Fruit fly (Drosophila melanogaster) whole organism, adult: ENCODE measurements around the gene CG7370.

Source experiments
- CG11617 ChIP-seq: fragments of 200-800 bp; sonication (Bioruptor generic); optimal IDR thresholded peaks from 2 replicates; lab custom pipeline; 2017; ENCODE audit warnings: mild to moderate bottlenecking, missing biosample characterization, missing genetic modification reagents, missing genetic modification characterization
- CG12768 ChIP-seq: fragments of 200-800 bp; sonication (Bioruptor generic); optimal IDR thresholded peaks from 2 replicates; lab custom pipeline; 2017; ENCODE audit warnings: missing biosample characterization, missing genetic modification characterization, mild to moderate bottlenecking, moderate library complexity, missing genetic modification reagents
- CG14711 ChIP-seq: fragments of 200-800 bp; sonication (Bioruptor generic); optimal IDR thresholded peaks from 2 replicates; lab custom pipeline; 2018; ENCODE audit warnings: missing biosample characterization, mild to moderate bottlenecking, missing genetic modification characterization, moderate library complexity
- CG1620 ChIP-seq: fragments of 200-800 bp; sonication (Bioruptor generic); optimal IDR thresholded peaks from 2 replicates; lab custom pipeline; 2016; ENCODE audit warnings: missing biosample characterization, missing genetic modification characterization
- CG33017 ChIP-seq: fragments of 200-800 bp; sonication (Bioruptor generic); optimal IDR thresholded peaks from 2 replicates; lab custom pipeline; 2018; ENCODE audit warnings: missing biosample characterization, mild to moderate bottlenecking, missing genetic modification characterization, moderate library complexity
- CG5204 ChIP-seq: fragments of 200-800 bp; sonication (Bioruptor generic); optimal IDR thresholded peaks from 2 replicates; lab custom pipeline; 2016; ENCODE audit warnings: missing biosample characterization, missing genetic modification characterization
- CG7045 ChIP-seq: fragments of 200-800 bp; sonication (Bioruptor generic); optimal IDR thresholded peaks from 2 replicates; lab custom pipeline; 2017; ENCODE audit warnings: missing biosample characterization, mild to moderate bottlenecking, missing genetic modification characterization
- CG7101 ChIP-seq: fragments of 200-800 bp; sonication (Bioruptor generic); optimal IDR thresholded peaks from 2 replicates; lab custom pipeline; 2018; ENCODE audit warnings: missing biosample characterization, mild to moderate bottlenecking, missing genetic modification characterization, moderate library complexity
- Clk ChIP-seq: fragments of 200-800 bp; sonication (Bioruptor generic); optimal IDR thresholded peaks from 2 replicates; lab custom pipeline; 2017; ENCODE audit warnings: missing biosample characterization, missing genetic modification characterization
- Crg-1 ChIP-seq: fragments of 200-800 bp; sonication (Bioruptor generic); optimal IDR thresholded peaks from 2 replicates; lab custom pipeline; 2016; ENCODE audit warnings: missing biosample characterization, missing genetic modification characterization
- Hr96 ChIP-seq: fragments of 200-800 bp; sonication (Bioruptor generic); optimal IDR thresholded peaks from 2 replicates; lab custom pipeline; 2016; ENCODE audit warnings: missing biosample characterization, missing genetic modification characterization
- Mnt ChIP-seq: fragments of 200-800 bp; sonication (Bioruptor generic); optimal IDR thresholded peaks from 2 replicates; lab custom pipeline; 2016; ENCODE audit warnings: missing biosample characterization, mild to moderate bottlenecking, missing genetic modification characterization
- bab1 ChIP-seq: fragments of 200-800 bp; sonication (Bioruptor generic); optimal IDR thresholded peaks from 3 replicates; lab custom pipeline; 2019; ENCODE audit warnings: missing biosample characterization, mild to moderate bottlenecking, missing genetic modification characterization, moderate library complexity
- cic ChIP-seq: fragments of 200-800 bp; sonication (Bioruptor generic); optimal IDR thresholded peaks from 2 replicates; lab custom pipeline; 2017; ENCODE audit warnings: missing biosample characterization, mild to moderate bottlenecking, missing genetic modification characterization, moderate library complexity
- cnc ChIP-seq, 2 experiments: fragments of >200 bp; optimal IDR thresholded peaks; 2 replicates each; lab custom pipeline; 2017
- kay ChIP-seq: fragments of 200-800 bp; sonication (Bioruptor generic); peaks from one replicate; lab custom pipeline; 2016; ENCODE audit warnings: missing biosample characterization, missing genetic modification characterization, borderline replicate concordance
- ovo ChIP-seq: fragments of 200-800 bp; sonication (Bioruptor generic); optimal IDR thresholded peaks from 2 replicates; lab custom pipeline; 2016; ENCODE audit warnings: missing biosample characterization, missing genetic modification characterization
- pad ChIP-seq: fragments of 200-800 bp; sonication (Bioruptor generic); optimal IDR thresholded peaks from 3 replicates; lab custom pipeline; 2017; ENCODE audit warnings: missing biosample characterization, missing genetic modification characterization, mild to moderate bottlenecking, moderate library complexity, missing genetic modification reagents
- tj ChIP-seq: fragments of 200-800 bp; sonication (Bioruptor generic); optimal IDR thresholded peaks from 3 replicates; lab custom pipeline; 2017; ENCODE audit warnings: missing biosample characterization, mild to moderate bottlenecking, missing genetic modification characterization, moderate library complexity
- toe ChIP-seq: fragments of 200-800 bp; sonication (Bioruptor generic); optimal IDR thresholded peaks from 2 replicates; lab custom pipeline; 2016; ENCODE audit warnings: missing biosample characterization, missing genetic modification characterization

Gene CG7370

dm6 chr3L:21769515-21769914 is at the start of gene CG7370:
TSS of gene CG7370 (plus strand) at chr3L:21769815.
- TF ChIP-seq tj (no peak), Clk (no peak), toe (no peak)

dm6 chr3L:21720869-21721268 is 48.7 kb upstream of the CG7370 start:
- TF ChIP-seq CG11617 (GFP tag; lab: Kevin White, UChicago), result no peak
- no peak for TF ChIP-seq Clk
- no peak for TF ChIP-seq Crg-1
- TF ChIP-seq CG7101 (tag; lab: Kevin White, UChicago), result no peak
- no peak for TF ChIP-seq toe
- TF ChIP-seq CG33017 (tag; lab: Kevin White, UChicago), result no peak
- no peak for TF ChIP-seq CG1620 (GFP tag; lab: Kevin White, UChicago)
- no peak for TF ChIP-seq CG5204 (GFP tag; lab: Kevin White, UChicago)
- TF ChIP-seq Hr96 (GFP tag; lab: Kevin White, UChicago), result no peak
- no peak for TF ChIP-seq cnc (optimal IDR thresholded peaks at IDR 0.05; lab: Kevin White, UChicago)
- TF ChIP-seq cic, result no peak
- no peak for TF ChIP-seq kay
- no peak for TF ChIP-seq Mnt (GFP tag; lab: Kevin White, UChicago)
- no peak for TF ChIP-seq CG7045 (GFP tag; lab: Kevin White, UChicago)
- no peak for TF ChIP-seq tj
- TF ChIP-seq ovo (GFP tag; lab: Kevin White, UChicago), result no peak
- TF ChIP-seq CG12768, result no peak
- TF ChIP-seq pad, result no peak
- no peak for TF ChIP-seq CG14711
- TF ChIP-seq bab1, result no peak

dm6 chr3L:21727013-21727727 is 42.4 kb upstream of the CG7370 start:
- TF ChIP-seq tj, result peak; percentile 48
- TF ChIP-seq bab1, result peak; percentile 13
- TF ChIP-seq CG11617 (GFP tag; lab: Kevin White, UChicago), result no peak

dm6 chr3L:21727728-21728124 is 41.9 kb upstream of the CG7370 start:
- TF ChIP-seq CG5204 (GFP tag; lab: Kevin White, UChicago) (no peak), CG14711 (no peak), tj (peak; percentile 74), CG11617 (GFP tag; lab: Kevin White, UChicago) (no peak), pad (no peak), CG12768 (no peak)

dm6 chr3L:21728616-21729047 is 41.0 kb upstream of the CG7370 start, which contains the start of the genes CG11247 and Polr2H:
TSS of gene CG11247 (minus strand) at chr3L:21728806.
TSS of gene Polr2H (plus strand) at chr3L:21728932.
- TF ChIP-seq CG7045 (GFP tag; lab: Kevin White, UChicago), result peak; percentile 64
- peak; percentile 86 for TF ChIP-seq Hr96 (GFP tag; lab: Kevin White, UChicago)
- peak; percentile 56 for TF ChIP-seq CG11617 (GFP tag; lab: Kevin White, UChicago)
- peak; percentile 76 for TF ChIP-seq Clk
- TF ChIP-seq CG1620 (GFP tag; lab: Kevin White, UChicago), result peak; percentile 84
- peak; percentile 15 for TF ChIP-seq ovo (GFP tag; lab: Kevin White, UChicago)
- TF ChIP-seq CG33017 (tag; lab: Kevin White, UChicago), result peak; percentile 34
- TF ChIP-seq toe, result peak; percentile 92
- TF ChIP-seq CG7101 (tag; lab: Kevin White, UChicago), result peak; percentile 75
- TF ChIP-seq Mnt (GFP tag; lab: Kevin White, UChicago), result peak; percentile 83
- peak; percentile 41 for TF ChIP-seq Crg-1
- TF ChIP-seq kay, result peak; percentile 27
- no peak for TF ChIP-seq cic
- peak; percentile 84 for TF ChIP-seq CG5204 (GFP tag; lab: Kevin White, UChicago)
- TF ChIP-seq pad, result peak; percentile 42
- no peak for TF ChIP-seq cnc (optimal IDR thresholded peaks at IDR 0.05; lab: Kevin White, UChicago)
- TF ChIP-seq tj, result peak; percentile 45
- peak; percentile 65 for TF ChIP-seq CG14711
- peak; percentile 87 for TF ChIP-seq bab1
- TF ChIP-seq CG12768, result peak; percentile 27

dm6 chr3L:21730354-21730753 is 39.3 kb upstream of the CG7370 start, which contains the start of gene CG14570:
TSS of gene CG14570 (minus strand) at chr3L:21730454.
- no peak for TF ChIP-seq Hr96 (GFP tag; lab: Kevin White, UChicago)
- TF ChIP-seq CG7045 (GFP tag; lab: Kevin White, UChicago), result no peak
- TF ChIP-seq toe, result no peak
- no peak for TF ChIP-seq cic
- TF ChIP-seq Mnt (GFP tag; lab: Kevin White, UChicago), result no peak
- no peak for TF ChIP-seq Crg-1
- TF ChIP-seq pad, result no peak
- TF ChIP-seq CG11617 (GFP tag; lab: Kevin White, UChicago), result no peak
- no peak for TF ChIP-seq CG14711
- no peak for TF ChIP-seq bab1
- TF ChIP-seq kay, result no peak
- no peak for TF ChIP-seq ovo (GFP tag; lab: Kevin White, UChicago)
- no peak for TF ChIP-seq CG1620 (GFP tag; lab: Kevin White, UChicago)
- no peak for TF ChIP-seq CG7101 (tag; lab: Kevin White, UChicago)
- TF ChIP-seq Clk, result no peak
- TF ChIP-seq cnc (optimal IDR thresholded peaks at IDR 0.05; lab: Kevin White, UChicago), result no peak
- no peak for TF ChIP-seq CG5204 (GFP tag; lab: Kevin White, UChicago)
- TF ChIP-seq tj, result no peak

dm6 chr3L:21731104-21731600 is 38.5 kb upstream of the CG7370 start, which contains the start of gene CG14569:
TSS of gene CG14569 (minus strand) at chr3L:21731550.
- TF ChIP-seq tj (no peak), CG7045 (GFP tag; lab: Kevin White, UChicago) (no peak)
